Fruit fly (Drosophila melanogaster) whole organism, pupa: ENCODE measurements around the gene ND-ACP.

Experiments used
- CG12605 ChIP-seq: fragments of 200-800 bp; sonication (Bioruptor generic); IDR thresholded peaks from 2 replicates; pipeline ENCODE4 v1.3.6; 2022; ENCODE audit warnings: missing biosample characterization, missing genetic modification characterization
- CG14655 ChIP-seq: fragments of 200-800 bp; sonication (Bioruptor generic); optimal IDR thresholded peaks from 3 replicates; lab custom pipeline; 2017; ENCODE audit warnings: mild to moderate bottlenecking, missing biosample characterization, missing genetic modification reagents, missing genetic modification characterization
- CG15710 ChIP-seq: fragments of 200-800 bp; sonication (Bioruptor generic); optimal IDR thresholded peaks from 2 replicates; lab custom pipeline; 2018; ENCODE audit warnings: missing biosample characterization, mild to moderate bottlenecking, missing genetic modification characterization, moderate library complexity
- CG17806 ChIP-seq: fragments of 200-800 bp; sonication (Bioruptor generic); optimal IDR thresholded peaks from 2 replicates; lab custom pipeline; 2018; ENCODE audit warnings: missing biosample characterization, mild to moderate bottlenecking, missing genetic modification characterization, moderate library complexity
- CG32121 ChIP-seq: fragments of 200-800 bp; sonication (Bioruptor generic); IDR thresholded peaks from 2 replicates; pipeline ENCODE4 v1.3.6; 2022; ENCODE audit warnings: missing biosample characterization, missing genetic modification characterization
- CG34367 ChIP-seq: fragments of 200-800 bp; sonication (Bioruptor generic); optimal IDR thresholded peaks from 2 replicates; lab custom pipeline; 2018; ENCODE audit warnings: missing biosample characterization, mild to moderate bottlenecking, missing genetic modification characterization
- CG8301 ChIP-seq: fragments of 200-800 bp; sonication (Bioruptor generic); optimal IDR thresholded peaks from 2 replicates; lab custom pipeline; 2018; ENCODE audit warnings: missing biosample characterization, mild to moderate bottlenecking, missing genetic modification characterization
- Pif1B ChIP-seq: fragments of 200-800 bp; sonication (Bioruptor generic); optimal IDR thresholded peaks from 3 replicates; lab custom pipeline; 2016; ENCODE audit warnings: missing biosample characterization, missing genetic modification characterization
- fd96Ca ChIP-seq: fragments of 200-800 bp; sonication (Bioruptor generic); IDR thresholded peaks from 3 replicates; pipeline ENCODE4 v1.3.6; 2022; ENCODE audit warnings: missing biosample characterization, missing genetic modification characterization
- gl ChIP-seq: fragments of 200-800 bp; sonication (Bioruptor generic); optimal IDR thresholded peaks from 2 replicates; lab custom pipeline; 2018; ENCODE audit warnings: missing biosample characterization, mild to moderate bottlenecking, missing genetic modification characterization
- rn ChIP-seq: fragments of 200-800 bp; sonication (Bioruptor generic); IDR thresholded peaks from 2 replicates; pipeline ENCODE4 v1.3.6; 2022; ENCODE audit warnings: missing biosample characterization, missing genetic modification characterization

DNA sequence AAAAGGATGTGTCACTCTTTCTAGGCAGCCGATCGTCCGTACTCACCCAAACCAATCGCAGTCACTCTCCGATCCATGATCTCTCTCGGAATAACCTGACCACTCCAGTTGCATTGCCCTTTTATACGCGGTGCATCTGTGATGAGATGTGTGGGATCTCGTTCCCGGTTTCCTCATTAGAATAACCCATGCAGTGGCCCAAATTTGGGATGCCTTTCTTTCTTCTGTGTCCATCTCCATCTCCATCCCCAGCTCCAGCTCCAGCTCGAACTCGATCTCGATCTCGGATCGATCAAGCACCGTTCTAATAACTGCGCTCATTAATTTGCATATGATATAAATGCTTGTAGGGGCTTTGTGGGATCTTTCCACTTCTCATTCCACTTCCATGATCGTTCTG is 7.0 kb upstream of the ND-ACP start, which contains the start of gene CG9184:
- no peak for TF ChIP-seq CG8301 (tag; lab: Kevin White, UChicago)
- TF ChIP-seq fd96Ca (GFP tag; lab: Robert Waterston, UW) = no peak
- no peak for TF ChIP-seq rn
- no peak for TF ChIP-seq CG14655 (GFP tag; lab: Kevin White, UChicago)
- no peak for TF ChIP-seq gl (tag; lab: Kevin White, UChicago)
- no peak for TF ChIP-seq Pif1B (GFP tag; lab: Kevin White, UChicago)
- no peak for TF ChIP-seq CG15710 (tag; lab: Kevin White, UChicago)
- TF ChIP-seq CG32121 (GFP tag; lab: Robert Waterston, UW) = no peak
- no peak for TF ChIP-seq CG34367 (tag; lab: Kevin White, UChicago)
- no peak for TF ChIP-seq CG17806 (tag; lab: Kevin White, UChicago)
- no peak for TF ChIP-seq CG12605 (GFP tag; lab: Robert Waterston, UW)
